Worm (Caenorhabditis elegans): ENCODE data around the gene Y76B12C.9.

- TF ChIP-seq him-1 (tag; optimal IDR thresholded peaks at IDR 0.05) (no peak), dao-5 (tag; optimal IDR thresholded peaks at IDR 0.05) (no peak), W03F9.2 (tag; optimal IDR thresholded peaks at IDR 0.05) (no peak)
These were observed 44.1 kb downstream of the Y76B12C.9 start, which contains the start of gene xpc-1 for ce11 chrIV:1992789-1993188.

Data from whole organism, L4/young adult.